Worm (Caenorhabditis elegans) whole organism, L2 larva: ENCODE data around the gene pks-1.

Source experiments
- ceh-16 ChIP-seq: fragments of 150-350 bp; optimal IDR thresholded peaks from 2 replicates; lab custom pipeline; 2014; ENCODE audit warnings: missing biosample characterization, missing genetic modification characterization
- ceh-82 ChIP-seq: fragments of 150-350 bp; optimal IDR thresholded peaks from 2 replicates; lab custom pipeline; 2014; ENCODE audit warnings: missing biosample characterization, missing genetic modification characterization
- crh-2 ChIP-seq: sonication (generic microtip); optimal IDR thresholded peaks from 2 replicates; lab custom pipeline; 2017; ENCODE audit warnings: missing biosample characterization, missing genetic modification characterization
- elt-1 ChIP-seq: fragments of 150-350 bp; optimal IDR thresholded peaks from 2 replicates; lab custom pipeline; 2014; ENCODE audit warnings: missing biosample characterization, missing genetic modification characterization
- elt-3 ChIP-seq: sonication (generic microtip); optimal IDR thresholded peaks from 2 replicates; lab custom pipeline; 2017; ENCODE audit warnings: missing biosample characterization, missing genetic modification characterization
- lin-13 ChIP-seq: fragments of 150-350 bp; optimal IDR thresholded peaks from 2 replicates; lab custom pipeline; 2014; ENCODE audit warnings: missing biosample characterization, missing genetic modification reagents, missing genetic modification characterization
- lsy-2 ChIP-seq, 2 experiments: fragments of 150-350 bp in 1 of 2; sonication (generic microtip) in 1 of 2; optimal IDR thresholded peaks; 2 replicates each; lab custom pipeline; 2014 to 2017; ENCODE audit warnings: missing biosample characterization in 2 of 2, missing genetic modification characterization in 2 of 2
- unc-62 ChIP-seq: fragments of 150-350 bp; optimal IDR thresholded peaks from 2 replicates; lab custom pipeline; 2014; ENCODE audit warnings: missing biosample characterization, missing genetic modification reagents, missing genetic modification characterization
- ztf-11 ChIP-seq: sonication (generic microtip); optimal IDR thresholded peaks from 2 replicates; lab custom pipeline; 2017; ENCODE audit warnings: missing biosample characterization, missing genetic modification characterization

- TF ChIP-seq ceh-16 (no peak), ztf-11 (tag; lab: Kevin White, UChicago) (no peak), crh-2 (tag; lab: Kevin White, UChicago) (no peak), lin-13 (GFP tag; lab: Kevin White, UChicago) (no peak), ceh-82 (no peak), lsy-2 (tag; optimal IDR thresholded peaks at IDR 0.05; lab: Kevin White, UChicago) (no peak), unc-62 (GFP tag; lab: Kevin White, UChicago) (no peak), elt-1 (no peak), elt-3 (tag; lab: Kevin White, UChicago) (no peak)
Observed at ce11 chrX:5447941-5448340, 34.3 kb downstream of the pks-1 start, which contains the start of gene C25F6.8.
